Worm (Caenorhabditis elegans): ENCODE measurements around the gene ttr-22.

Gene ttr-22

ce11 chrV:12197748-12198147, 43.5 kb upstream of the ttr-22 start:
- TF ChIP-seq eor-1 (tag; optimal IDR thresholded peaks at IDR 0.05) (no peak), nhr-67 (tag; optimal IDR thresholded peaks at IDR 0.05) (no peak), ceh-16 (tag; optimal IDR thresholded peaks at IDR 0.05) (no peak), ceh-82 (tag; optimal IDR thresholded peaks at IDR 0.05) (no peak), lsy-12 (tag; optimal IDR thresholded peaks at IDR 0.05) (no peak), R02D3.7 (tag; optimal IDR thresholded peaks at IDR 0.05) (no peak), nhr-28 (tag; optimal IDR thresholded peaks at IDR 0.05) (no peak), fos-1 (tag; optimal IDR thresholded peaks at IDR 0.05) (no peak), nhr-237 (tag; optimal IDR thresholded peaks at IDR 0.05) (no peak), sea-2 (GFP tag; optimal IDR thresholded peaks at IDR 0.05) (no peak), lin-15B (tag; optimal IDR thresholded peaks at IDR 0.05) (no peak), fkh-2 (tag; optimal IDR thresholded peaks at IDR 0.05) (no peak), elt-3 (tag; optimal IDR thresholded peaks at IDR 0.05) (no peak)

ce11 chrV:12198545-12198944, 42.7 kb upstream of the ttr-22 start, which contains the start of gene lon-3:
Gene lon-3 (minus strand): TSS chrV:12198645.
- TF ChIP-seq ceh-16 (tag; optimal IDR thresholded peaks at IDR 0.05), result no peak
- TF ChIP-seq mdl-1 (tag; optimal IDR thresholded peaks at IDR 0.05), result no peak

ce11 chrV:12199474-12199873, 41.8 kb upstream of the ttr-22 start:
- TF ChIP-seq hmg-11 (tag; optimal IDR thresholded peaks at IDR 0.05) (no peak), nhr-43 (tag; optimal IDR thresholded peaks at IDR 0.05; ENCODE audit: poor library complexity, severe bottlenecking) (peak; percentile 82), nhr-11 (tag; optimal IDR thresholded peaks at IDR 0.05) (no peak), elt-1 (tag; optimal IDR thresholded peaks at IDR 0.05) (no peak), pha-4 (tag; optimal IDR thresholded peaks at IDR 0.05) (no peak), fkh-2 (tag; optimal IDR thresholded peaks at IDR 0.05) (no peak), nhr-77 (tag; optimal IDR thresholded peaks at IDR 0.05) (no peak), unc-62 (GFP tag; optimal IDR thresholded peaks at IDR 0.05) (no peak), ztf-11 (tag; optimal IDR thresholded peaks at IDR 0.05) (no peak), tbx-2 (tag; optimal IDR thresholded peaks at IDR 0.05) (no peak), daf-12 (tag; optimal IDR thresholded peaks at IDR 0.05) (no peak), lsy-12 (tag; optimal IDR thresholded peaks at IDR 0.05) (no peak), skn-1 (tag; optimal IDR thresholded peaks at IDR 0.05) (no peak), sea-2 (GFP tag; optimal IDR thresholded peaks at IDR 0.05) (no peak), eor-1 (tag; optimal IDR thresholded peaks at IDR 0.05) (no peak), nhr-28 (tag; optimal IDR thresholded peaks at IDR 0.05) (no peak), nhr-12 (tag; optimal IDR thresholded peaks at IDR 0.05) (no peak), ceh-16 (tag; optimal IDR thresholded peaks at IDR 0.05) (no peak), elt-3 (tag; optimal IDR thresholded peaks at IDR 0.05) (peak in 1 of 3 experiments; percentile 55), mdl-1 (tag; optimal IDR thresholded peaks at IDR 0.05) (no peak), nhr-76 (tag; optimal IDR thresholded peaks at IDR 0.05) (no peak), mml-1 (tag; optimal IDR thresholded peaks at IDR 0.05) (no peak), nhr-237 (tag; optimal IDR thresholded peaks at IDR 0.05) (no peak), pqm-1 (tag; optimal IDR thresholded peaks at IDR 0.05) (no peak), elt-2 (tag; optimal IDR thresholded peaks at IDR 0.05) (no peak), R02D3.7 (tag; optimal IDR thresholded peaks at IDR 0.05) (no peak), nhr-23 (tag; optimal IDR thresholded peaks at IDR 0.05) (peak; percentile 77), ceh-28 (tag; optimal IDR thresholded peaks at IDR 0.05) (no peak), unc-39 (tag; optimal IDR thresholded peaks at IDR 0.05) (no peak), nhr-25 (tag; optimal IDR thresholded peaks at IDR 0.05) (peak; percentile 16), fos-1 (tag; optimal IDR thresholded peaks at IDR 0.05) (no peak), fkh-10 (GFP tag; optimal IDR thresholded peaks at IDR 0.05) (no peak)

ce11 chrV:12208678-12209077, 32.5 kb upstream of the ttr-22 start:
- TF ChIP-seq ZK546.5 (tag; optimal IDR thresholded peaks at IDR 0.05) (no peak), elt-2 (tag; optimal IDR thresholded peaks at IDR 0.05) (peak; percentile 44)

- TF ChIP-seq mdl-1 (tag; optimal IDR thresholded peaks at IDR 0.05), result no peak
- no peak for TF ChIP-seq unc-62 (GFP tag; optimal IDR thresholded peaks at IDR 0.05)
- TF ChIP-seq tbx-2 (tag; optimal IDR thresholded peaks at IDR 0.05), result no peak
- no peak for TF ChIP-seq aly-2 (tag; optimal IDR thresholded peaks at IDR 0.05)
- TF ChIP-seq ceh-82 (tag; optimal IDR thresholded peaks at IDR 0.05), result no peak
- no peak for TF ChIP-seq nhr-12 (tag; optimal IDR thresholded peaks at IDR 0.05)
- no peak for TF ChIP-seq lsy-12 (tag; optimal IDR thresholded peaks at IDR 0.05)
- TF ChIP-seq nfya-1 (tag; optimal IDR thresholded peaks at IDR 0.05; ENCODE audit: insufficient read depth), result no peak
- TF ChIP-seq nhr-23 (tag; optimal IDR thresholded peaks at IDR 0.05), result no peak
- TF ChIP-seq hmg-11 (tag; optimal IDR thresholded peaks at IDR 0.05), result no peak
- no peak for TF ChIP-seq unc-39 (tag; optimal IDR thresholded peaks at IDR 0.05)
These were observed 31.3 kb upstream of the ttr-22 start for ce11 chrV:12209951-12210350.

Data from whole organism, L3 larva.